Worm (Caenorhabditis elegans) whole organism, L2 larva: ENCODE measurements around the gene C06E4.8.

Experiments
- R02D3.7 ChIP-seq: fragments of 150-350 bp; optimal IDR thresholded peaks from 2 replicates; lab custom pipeline; 2014; ENCODE audit warnings: missing biosample characterization, missing genetic modification characterization
- Y55F3AM.14 ChIP-seq: fragments of 200-800 bp; sonication (Bioruptor generic); optimal IDR thresholded peaks from 2 replicates; lab custom pipeline; 2018; ENCODE audit warnings: mild to moderate bottlenecking, missing genetic modification characterization, missing compliant biosample characterization
- ZK546.5 ChIP-seq: sonication (generic microtip); optimal IDR thresholded peaks from 2 replicates; lab custom pipeline; 2017; ENCODE audit warnings: missing biosample characterization, missing genetic modification characterization
- alr-1 ChIP-seq: fragments of 150-350 bp; optimal IDR thresholded peaks from 2 replicates; lab custom pipeline; 2014; ENCODE audit warnings: missing biosample characterization, missing genetic modification characterization
- aly-2 ChIP-seq: fragments of 150-350 bp; optimal IDR thresholded peaks from 2 replicates; lab custom pipeline; 2014; ENCODE audit warnings: missing biosample characterization, missing genetic modification characterization
- blmp-1 ChIP-seq: sonication (generic microtip); optimal IDR thresholded peaks from 2 replicates; lab custom pipeline; 2017; ENCODE audit warnings: missing genetic modification characterization, mild to moderate bottlenecking, missing compliant biosample characterization, antibody characterized with exemption, moderate library complexity; ENCODE audit not compliant: insufficient read depth
- ceh-16 ChIP-seq: fragments of 150-350 bp; optimal IDR thresholded peaks from 2 replicates; lab custom pipeline; 2014; ENCODE audit warnings: missing biosample characterization, missing genetic modification characterization
- ceh-82 ChIP-seq: fragments of 150-350 bp; optimal IDR thresholded peaks from 2 replicates; lab custom pipeline; 2014; ENCODE audit warnings: missing biosample characterization, missing genetic modification characterization
- crh-2 ChIP-seq: sonication (generic microtip); optimal IDR thresholded peaks from 2 replicates; lab custom pipeline; 2017; ENCODE audit warnings: missing biosample characterization, missing genetic modification characterization
- dmd-4 ChIP-seq: sonication (generic microtip); optimal IDR thresholded peaks from 2 replicates; lab custom pipeline; 2017; ENCODE audit warnings: missing biosample characterization, missing genetic modification characterization
- egl-27 ChIP-seq: sonication (generic microtip); optimal IDR thresholded peaks from 3 replicates; lab custom pipeline; 2017; ENCODE audit warnings: missing biosample characterization, missing genetic modification reagents, missing genetic modification characterization
- elt-1 ChIP-seq: fragments of 150-350 bp; optimal IDR thresholded peaks from 2 replicates; lab custom pipeline; 2014; ENCODE audit warnings: missing biosample characterization, missing genetic modification characterization
- elt-3 ChIP-seq: sonication (generic microtip); optimal IDR thresholded peaks from 2 replicates; lab custom pipeline; 2017; ENCODE audit warnings: missing biosample characterization, missing genetic modification characterization
- fos-1 ChIP-seq: fragments of 150-350 bp; optimal IDR thresholded peaks from 2 replicates; lab custom pipeline; 2014; ENCODE audit warnings: missing biosample characterization, missing genetic modification characterization
- gmeb-1 ChIP-seq: fragments of 150-350 bp; optimal IDR thresholded peaks from 2 replicates; lab custom pipeline; 2014; ENCODE audit warnings: missing biosample characterization, missing genetic modification characterization
- lin-11 ChIP-seq: fragments of 150-350 bp; sonication (generic microtip); optimal IDR thresholded peaks from 2 replicates; lab custom pipeline; 2014; ENCODE audit warnings: missing biosample characterization, missing genetic modification characterization, inconsistent platforms, mixed read lengths
- lin-13 ChIP-seq: fragments of 150-350 bp; optimal IDR thresholded peaks from 2 replicates; lab custom pipeline; 2014; ENCODE audit warnings: missing biosample characterization, missing genetic modification reagents, missing genetic modification characterization
- lin-39 ChIP-seq: fragments of 150-350 bp; optimal IDR thresholded peaks from 2 replicates; lab custom pipeline; 2014; ENCODE audit warnings: missing biosample characterization, missing genetic modification reagents, missing genetic modification characterization
- lsy-2 ChIP-seq, 2 experiments: fragments of 150-350 bp in 1 of 2; sonication (generic microtip) in 1 of 2; optimal IDR thresholded peaks; 2 replicates each; lab custom pipeline; 2014 to 2017; ENCODE audit warnings: missing biosample characterization in 2 of 2, missing genetic modification characterization in 2 of 2
- mab-5 ChIP-seq: fragments of 150-350 bp; optimal IDR thresholded peaks from 2 replicates; lab custom pipeline; 2014; ENCODE audit warnings: missing biosample characterization, missing genetic modification characterization
- mbf-1 ChIP-seq: sonication (generic microtip); optimal IDR thresholded peaks from 2 replicates; lab custom pipeline; 2017; ENCODE audit warnings: missing biosample characterization, missing genetic modification characterization
- mdl-1 ChIP-seq, 2 experiments: fragments of 150-350 bp in 1 of 2; sonication (generic microtip) in 1 of 2; optimal IDR thresholded peaks; 2 replicates each; lab custom pipeline; 2017; ENCODE audit warnings: missing biosample characterization in 2 of 2, missing genetic modification characterization in 2 of 2
- nhr-10 ChIP-seq: sonication (generic microtip); optimal IDR thresholded peaks from 2 replicates; lab custom pipeline; 2017; ENCODE audit warnings: missing biosample characterization, missing genetic modification characterization
- nhr-12 ChIP-seq: fragments of 150-350 bp; optimal IDR thresholded peaks from 2 replicates; lab custom pipeline; 2014; ENCODE audit warnings: missing biosample characterization, missing genetic modification characterization
- nhr-129 ChIP-seq: fragments of 150-350 bp; optimal IDR thresholded peaks from 2 replicates; lab custom pipeline; 2014; ENCODE audit warnings: missing biosample characterization, missing genetic modification characterization
- nhr-23 ChIP-seq: fragments of 150-350 bp; optimal IDR thresholded peaks from 2 replicates; lab custom pipeline; 2014; ENCODE audit warnings: missing biosample characterization, missing genetic modification reagents, missing genetic modification characterization
- nhr-237 ChIP-seq: fragments of 150-350 bp; optimal IDR thresholded peaks from 2 replicates; lab custom pipeline; 2014; ENCODE audit warnings: missing biosample characterization, missing genetic modification characterization
- nhr-25 ChIP-seq: fragments of 150-350 bp; sonication (generic microtip); optimal IDR thresholded peaks from 3 replicates; lab custom pipeline; 2014; ENCODE audit warnings: missing biosample characterization, missing genetic modification characterization
- nhr-77 ChIP-seq: fragments of 150-350 bp; optimal IDR thresholded peaks from 2 replicates; lab custom pipeline; 2014; ENCODE audit warnings: missing biosample characterization, missing genetic modification characterization
- peb-1 ChIP-seq: fragments of 150-350 bp; optimal IDR thresholded peaks from 2 replicates; lab custom pipeline; 2014; ENCODE audit warnings: missing biosample characterization, missing genetic modification characterization
- sem-4 ChIP-seq: fragments of 150-350 bp; optimal IDR thresholded peaks from 2 replicates; lab custom pipeline; 2014; ENCODE audit warnings: missing biosample characterization, missing genetic modification reagents, missing genetic modification characterization
- skn-1 ChIP-seq: sonication (generic microtip); optimal IDR thresholded peaks from 2 replicates; lab custom pipeline; 2017; ENCODE audit warnings: missing biosample characterization, missing genetic modification characterization
- sma-3 ChIP-seq: sonication (generic microtip); optimal IDR thresholded peaks from 2 replicates; lab custom pipeline; 2016; ENCODE audit warnings: missing genetic modification reagents, missing genetic modification characterization, missing compliant biosample characterization
- sma-9 ChIP-seq, 2 experiments: fragments of 150-350 bp in 1 of 2; sonication (generic microtip) in 1 of 2; optimal IDR thresholded peaks; 2 replicates each; lab custom pipeline; 2014 to 2016; ENCODE audit warnings: missing genetic modification characterization in 2 of 2, mild to moderate bottlenecking in 1 of 2, missing biosample characterization in 1 of 2, missing compliant biosample characterization in 1 of 2, missing genetic modification reagents in 1 of 2, moderate library complexity in 1 of 2
- unc-39 ChIP-seq: fragments of 150-350 bp; optimal IDR thresholded peaks from 2 replicates; lab custom pipeline; 2014; ENCODE audit warnings: missing biosample characterization, missing genetic modification characterization
- unc-55 ChIP-seq: fragments of 150-350 bp; sonication (generic microtip); optimal IDR thresholded peaks from 3 replicates; lab custom pipeline; 2014; ENCODE audit warnings: missing biosample characterization, missing genetic modification reagents, missing genetic modification characterization
- unc-62 ChIP-seq: fragments of 150-350 bp; optimal IDR thresholded peaks from 2 replicates; lab custom pipeline; 2014; ENCODE audit warnings: missing biosample characterization, missing genetic modification reagents, missing genetic modification characterization
- zag-1 ChIP-seq: fragments of 150-350 bp; optimal IDR thresholded peaks from 2 replicates; lab custom pipeline; 2014; ENCODE audit warnings: missing biosample characterization, missing genetic modification characterization
- ztf-1 ChIP-seq: fragments of 200-800 bp; sonication (Bioruptor generic); conservative IDR thresholded peaks from 2 replicates; pipeline ENCODE4 v1.3.6; 2022; ENCODE audit warnings: missing genetic modification characterization, missing compliant biosample characterization
- ztf-11 ChIP-seq: sonication (generic microtip); optimal IDR thresholded peaks from 2 replicates; lab custom pipeline; 2017; ENCODE audit warnings: missing biosample characterization, missing genetic modification characterization
- ztf-4 ChIP-seq: fragments of 150-350 bp; optimal IDR thresholded peaks from 2 replicates; lab custom pipeline; 2014; ENCODE audit warnings: missing biosample characterization, missing genetic modification characterization

Gene C06E4.8

ce11 chrIV:7260587-7260986, 25.1 kb downstream of the C06E4.8 start, which contains the start of gene C06E4.3:
Gene C06E4.3 (plus strand): TSS chrIV:7260875.
- no peak for TF ChIP-seq ztf-11 (tag; lab: Kevin White, UChicago)
- TF ChIP-seq R02D3.7 (tag; lab: Kevin White, UChicago), result no peak
- no peak for TF ChIP-seq dmd-4 (tag; lab: Kevin White, UChicago)
- no peak for TF ChIP-seq crh-2
- TF ChIP-seq ztf-1, result no peak
- peak; percentile 23 for TF ChIP-seq unc-55 (GFP tag; lab: Kevin White, UChicago)
- TF ChIP-seq elt-3, result no peak
- no peak for TF ChIP-seq lsy-2 (tag; optimal IDR thresholded peaks at IDR 0.05; lab: Kevin White, UChicago)
- no peak for TF ChIP-seq alr-1 (tag; lab: Kevin White, UChicago)
- no peak for TF ChIP-seq ZK546.5 (tag; lab: Kevin White, UChicago)
- no peak for TF ChIP-seq nhr-12 (tag; lab: Kevin White, UChicago)
- TF ChIP-seq fos-1 (tag; lab: Kevin White, UChicago), result peak; percentile 22
- TF ChIP-seq elt-1, result no peak
- no peak for TF ChIP-seq lin-13 (GFP tag; lab: Kevin White, UChicago)
- TF ChIP-seq nhr-77 (tag; lab: Kevin White, UChicago), result no peak
- no peak for TF ChIP-seq nhr-129 (tag; lab: Kevin White, UChicago)
- peak; percentile 73 for TF ChIP-seq sma-9 (GFP tag; optimal IDR thresholded peaks at IDR 0.05; lab: Kevin White, UChicago)
- TF ChIP-seq sma-9 (tag; optimal IDR thresholded peaks at IDR 0.05; lab: Kevin White, UChicago), result no peak
- TF ChIP-seq Y55F3AM.14 (GFP tag; lab: Kevin White, UChicago), result no peak
- TF ChIP-seq skn-1 (tag; lab: Kevin White, UChicago), result peak; percentile 47
- TF ChIP-seq gmeb-1 (tag; lab: Kevin White, UChicago), result no peak
- TF ChIP-seq peb-1 (tag; lab: Kevin White, UChicago), result no peak
- no peak for TF ChIP-seq blmp-1
- no peak for TF ChIP-seq ceh-82

- TF ChIP-seq unc-55 (GFP tag; lab: Kevin White, UChicago) (peak; percentile 59), blmp-1 (no peak), unc-62 (GFP tag; lab: Kevin White, UChicago) (no peak), nhr-77 (tag; lab: Kevin White, UChicago) (no peak), crh-2 (no peak), fos-1 (tag; lab: Kevin White, UChicago) (peak; percentile 71), ceh-16 (tag; lab: Kevin White, UChicago) (no peak), elt-1 (no peak), nhr-12 (tag; lab: Kevin White, UChicago) (no peak), nhr-10 (tag; lab: Kevin White, UChicago) (no peak), mbf-1 (tag; lab: Kevin White, UChicago) (no peak), ceh-82 (no peak), aly-2 (no peak), R02D3.7 (tag; lab: Kevin White, UChicago) (no peak), ztf-1 (no peak), mab-5 (tag; lab: Kevin White, UChicago) (no peak), peb-1 (tag; lab: Kevin White, UChicago) (no peak), nhr-25 (tag; lab: Kevin White, UChicago) (no peak), ZK546.5 (tag; lab: Kevin White, UChicago) (no peak), lin-13 (GFP tag; lab: Kevin White, UChicago) (no peak), nhr-237 (tag; lab: Kevin White, UChicago) (no peak), sma-9 (GFP tag; optimal IDR thresholded peaks at IDR 0.05; lab: Kevin White, UChicago) (peak; percentile 77), sma-9 (tag; optimal IDR thresholded peaks at IDR 0.05; lab: Kevin White, UChicago) (no peak), gmeb-1 (tag; lab: Kevin White, UChicago) (peak; percentile 44), mdl-1 (tag; optimal IDR thresholded peaks at IDR 0.05; lab: Kevin White, UChicago) (peak in 1 of 2 experiments; percentile 10), nhr-23 (no peak), unc-39 (tag; lab: Kevin White, UChicago) (no peak), Y55F3AM.14 (GFP tag; lab: Kevin White, UChicago) (no peak), sem-4 (tag; lab: Kevin White, UChicago) (no peak), sma-3 (GFP tag; lab: Kevin White, UChicago) (no peak), ztf-4 (no peak), egl-27 (tag; lab: Kevin White, UChicago) (peak; percentile 32), skn-1 (tag; lab: Kevin White, UChicago) (no peak), lin-11 (no peak), elt-3 (no peak), ztf-11 (tag; lab: Kevin White, UChicago) (no peak), alr-1 (tag; lab: Kevin White, UChicago) (no peak), lin-39 (tag; lab: Kevin White, UChicago) (no peak), zag-1 (tag; lab: Kevin White, UChicago) (no peak), dmd-4 (tag; lab: Kevin White, UChicago) (no peak), nhr-129 (tag; lab: Kevin White, UChicago) (no peak)
Measured at ce11 chrIV:7258253-7258652, 27.4 kb downstream of the C06E4.8 start, which contains the start of gene C06E4.6. Gene C06E4.6 (minus strand): TSS chrIV:7258303.
